Worm (Caenorhabditis elegans) whole organism, early embryonic: Measurements from ENCODE around the gene lsy-27.

Source experiments
- B0310.2 ChIP-seq: sonication (generic microtip); optimal IDR thresholded peaks from 2 replicates; lab custom pipeline; 2016; ENCODE audit warnings: mild to moderate bottlenecking, missing genetic modification characterization, missing compliant biosample characterization
- F13C5.2 ChIP-seq: sonication (generic microtip); optimal IDR thresholded peaks from 2 replicates; lab custom pipeline; 2017; ENCODE audit warnings: mild to moderate bottlenecking, missing genetic modification characterization, inconsistent platforms, missing compliant biosample characterization
- aly-1 ChIP-seq: sonication (generic microtip); optimal IDR thresholded peaks from 2 replicates; lab custom pipeline; 2016; ENCODE audit warnings: missing genetic modification characterization, missing compliant biosample characterization
- ama-1 ChIP-seq: fragments of 150-350 bp; optimal IDR thresholded peaks from 2 replicates; lab custom pipeline; 2014
- ceh-13 ChIP-seq: fragments of 200-800 bp; sonication (Bioruptor generic); optimal IDR thresholded peaks from 2 replicates; lab custom pipeline; 2018; ENCODE audit warnings: mild to moderate bottlenecking, missing genetic modification characterization, missing compliant biosample characterization
- ceh-36 ChIP-seq: sonication (generic microtip); optimal IDR thresholded peaks from 2 replicates; lab custom pipeline; 2016; ENCODE audit warnings: missing genetic modification characterization, inconsistent platforms, missing compliant biosample characterization
- ets-7 ChIP-seq: sonication (generic microtip); optimal IDR thresholded peaks from 2 replicates; lab custom pipeline; 2016; ENCODE audit warnings: missing genotype, missing genetic modification characterization, missing compliant biosample characterization
- flt-1 ChIP-seq: fragments of 200-800 bp; sonication (Bioruptor generic); IDR thresholded peaks from 2 replicates; pipeline ENCODE4 v1.3.6; 2022; ENCODE audit warnings: missing genetic modification characterization, missing compliant biosample characterization
- hmbx-1 ChIP-seq: sonication (generic microtip); optimal IDR thresholded peaks from 2 replicates; lab custom pipeline; 2016; ENCODE audit warnings: mild to moderate bottlenecking, missing genetic modification characterization, missing compliant biosample characterization
- hmg-4 ChIP-seq: fragments of 200-800 bp; sonication (Bioruptor generic); optimal IDR thresholded peaks from 2 replicates; lab custom pipeline; 2018; ENCODE audit warnings: mild to moderate bottlenecking, missing genetic modification characterization, missing compliant biosample characterization
- hnd-1 ChIP-seq: sonication (generic microtip); optimal IDR thresholded peaks from 2 replicates; lab custom pipeline; 2016; ENCODE audit warnings: missing genetic modification characterization, missing compliant biosample characterization
- pes-1 ChIP-seq: fragments of 200-800 bp; sonication (Bioruptor generic); IDR thresholded peaks from 2 replicates; pipeline ENCODE4 v1.3.6; 2022; ENCODE audit warnings: missing genetic modification reagents, missing genetic modification characterization, missing compliant biosample characterization
- scrt-1 ChIP-seq: fragments of 200-800 bp; sonication (Bioruptor generic); IDR thresholded peaks from 2 replicates; pipeline ENCODE4 v1.3.6; 2022; ENCODE audit warnings: missing genetic modification characterization, missing compliant biosample characterization
- sea-1 ChIP-seq: fragments of 200-800 bp; sonication (Bioruptor generic); conservative IDR thresholded peaks from 2 replicates; pipeline ENCODE4 v1.3.6; 2022; ENCODE audit warnings: missing genetic modification characterization, missing compliant biosample characterization
- tbx-11 ChIP-seq: fragments of 200-800 bp; sonication (Bioruptor generic); IDR thresholded peaks from 2 replicates; pipeline ENCODE4 v1.3.6; 2022; ENCODE audit warnings: missing genetic modification characterization, missing compliant biosample characterization
- tbx-37 ChIP-seq: fragments of 200-800 bp; sonication (Bioruptor generic); conservative IDR thresholded peaks from 2 replicates; pipeline ENCODE4 v1.3.6; 2022; ENCODE audit warnings: missing genetic modification reagents, missing genetic modification characterization, missing compliant biosample characterization
- tra-4 ChIP-seq: sonication (generic microtip); optimal IDR thresholded peaks from 2 replicates; lab custom pipeline; 2017; ENCODE audit warnings: missing genetic modification characterization, missing compliant biosample characterization

lsy-27 gene

ce11 chrV:17350093-17350492 lies at the start of gene lsy-27:
Gene lsy-27 (minus strand): TSS chrV:17350193.
- TF ChIP-seq pes-1 (GFP tag; lab: Robert Waterston, UW) (no peak), ceh-13 (no peak), hmbx-1 (tag; lab: Kevin White, UChicago) (no peak), sea-1 (no peak), hnd-1 (tag; lab: Kevin White, UChicago) (no peak), tbx-37 (GFP tag; lab: Robert Waterston, UW) (no peak), ceh-36 (tag; lab: Kevin White, UChicago) (no peak)

ce11 chrV:17395374-17395773 lies 45.4 kb upstream of the lsy-27 start, which contains the start of gene srh-120:
Gene srh-120 (plus strand): TSS chrV:17395674.
- TF ChIP-seq ceh-13 (no peak), ama-1 (lab: Kevin White, UChicago) (no peak), tra-4 (tag; lab: Kevin White, UChicago) (no peak), hmg-4 (GFP tag; lab: Kevin White, UChicago) (no peak), hnd-1 (tag; lab: Kevin White, UChicago) (no peak), B0310.2 (tag; lab: Kevin White, UChicago) (no peak), tbx-37 (GFP tag; lab: Robert Waterston, UW) (no peak), sea-1 (no peak), hmbx-1 (tag; lab: Kevin White, UChicago) (no peak), ets-7 (tag; lab: Kevin White, UChicago) (no peak), scrt-1 (GFP tag; lab: Robert Waterston, UW) (no peak), ceh-36 (tag; lab: Kevin White, UChicago) (no peak), aly-1 (tag; lab: Kevin White, UChicago) (no peak), pes-1 (GFP tag; lab: Robert Waterston, UW) (no peak)

- TF ChIP-seq ama-1 (lab: Kevin White, UChicago), result no peak
- no peak for TF ChIP-seq hnd-1 (tag; lab: Kevin White, UChicago)
- TF ChIP-seq pes-1 (GFP tag; lab: Robert Waterston, UW), result no peak
- TF ChIP-seq sea-1, result no peak
- no peak for TF ChIP-seq hmbx-1 (tag; lab: Kevin White, UChicago)
- no peak for TF ChIP-seq scrt-1 (GFP tag; lab: Robert Waterston, UW)
- no peak for TF ChIP-seq tbx-11 (GFP tag; lab: Robert Waterston, UW)
- no peak for TF ChIP-seq ceh-36 (tag; lab: Kevin White, UChicago)
- no peak for TF ChIP-seq tbx-37 (GFP tag; lab: Robert Waterston, UW)
- TF ChIP-seq tra-4 (tag; lab: Kevin White, UChicago), result no peak
Observed at ce11 chrV:17379932-17380331, 29.9 kb upstream of the lsy-27 start, which contains the start of gene Y20C6A.4. Gene Y20C6A.4 (plus strand): TSS chrV:17380232.

ce11 chrV:17377140-17377539 lies 27.1 kb upstream of the lsy-27 start, which contains the start of gene fbxb-7:
Gene fbxb-7 (plus strand): TSS chrV:17377406.
- TF ChIP-seq F13C5.2 (tag; lab: Kevin White, UChicago) (no peak), ama-1 (lab: Kevin White, UChicago) (no peak), flt-1 (GFP tag; lab: Robert Waterston, UW) (no peak), sea-1 (no peak), tbx-37 (GFP tag; lab: Robert Waterston, UW) (no peak), scrt-1 (GFP tag; lab: Robert Waterston, UW) (no peak), aly-1 (tag; lab: Kevin White, UChicago) (no peak), ceh-13 (no peak), hmbx-1 (tag; lab: Kevin White, UChicago) (no peak), hmg-4 (GFP tag; lab: Kevin White, UChicago) (no peak), tra-4 (tag; lab: Kevin White, UChicago) (no peak), hnd-1 (tag; lab: Kevin White, UChicago) (no peak), ceh-36 (tag; lab: Kevin White, UChicago) (no peak), ets-7 (tag; lab: Kevin White, UChicago) (no peak), tbx-11 (GFP tag; lab: Robert Waterston, UW) (no peak), B0310.2 (tag; lab: Kevin White, UChicago) (no peak)

DNA sequence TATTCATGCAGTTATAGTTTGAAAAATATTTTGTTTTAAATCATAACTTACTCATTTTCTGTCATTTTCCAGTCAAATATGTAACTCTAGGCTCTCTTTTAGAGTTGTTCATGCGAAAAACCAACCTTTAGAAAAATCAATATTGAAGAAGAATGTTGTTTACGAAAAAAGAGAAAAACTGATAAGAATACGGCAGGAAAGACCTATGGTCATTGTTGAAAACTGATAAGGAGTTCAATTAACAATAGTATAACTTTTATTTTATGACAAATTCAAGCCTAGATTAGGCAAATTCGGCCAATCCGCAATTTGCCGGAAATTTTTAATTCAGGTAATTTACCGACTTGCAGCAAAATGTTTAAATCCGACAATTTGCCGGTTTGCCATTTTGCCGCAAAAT lies 26.6 kb upstream of the lsy-27 start, which contains the start of gene Y20C6A.1:
Gene Y20C6A.1, minus strand, starts transcription at position 107 of the 400 bp plus-strand sequence.
- TF ChIP-seq hmg-4 (GFP tag; lab: Kevin White, UChicago) (no peak), tbx-37 (GFP tag; lab: Robert Waterston, UW) (no peak), aly-1 (tag; lab: Kevin White, UChicago) (no peak), tra-4 (tag; lab: Kevin White, UChicago) (no peak), ceh-13 (no peak)

- no peak for TF ChIP-seq pes-1 (GFP tag; lab: Robert Waterston, UW)
- TF ChIP-seq hmg-4 (GFP tag; lab: Kevin White, UChicago), result no peak
- TF ChIP-seq tbx-37 (GFP tag; lab: Robert Waterston, UW), result no peak
- no peak for TF ChIP-seq scrt-1 (GFP tag; lab: Robert Waterston, UW)
- no peak for TF ChIP-seq aly-1 (tag; lab: Kevin White, UChicago)
- TF ChIP-seq sea-1, result no peak
- TF ChIP-seq hmbx-1 (tag; lab: Kevin White, UChicago), result no peak
- no peak for TF ChIP-seq ceh-36 (tag; lab: Kevin White, UChicago)
- TF ChIP-seq hnd-1 (tag; lab: Kevin White, UChicago), result no peak
- TF ChIP-seq ceh-13, result no peak
- TF ChIP-seq tra-4 (tag; lab: Kevin White, UChicago), result no peak
- no peak for TF ChIP-seq F13C5.2 (tag; lab: Kevin White, UChicago)
- TF ChIP-seq tbx-11 (GFP tag; lab: Robert Waterston, UW), result no peak
- no peak for TF ChIP-seq ets-7 (tag; lab: Kevin White, UChicago)
- TF ChIP-seq B0310.2 (tag; lab: Kevin White, UChicago), result no peak
- TF ChIP-seq ama-1 (lab: Kevin White, UChicago), result no peak
- no peak for TF ChIP-seq flt-1 (GFP tag; lab: Robert Waterston, UW)
Observed at ce11 chrV:17352827-17353373, 2.9 kb upstream of the lsy-27 start, which contains the start of the genes fbxa-134 and F47H4.2. Gene fbxa-134 (minus strand): TSS chrV:17352870. Gene F47H4.2 (plus strand): TSS chrV:17353323.

ce11 chrV:17347602-17348001 lies 2.4 kb downstream of the lsy-27 start, which contains the start of gene skr-5:
Gene skr-5 (plus strand): TSS chrV:17347902.
- no peak for TF ChIP-seq F13C5.2 (tag; lab: Kevin White, UChicago)
- no peak for TF ChIP-seq ama-1 (lab: Kevin White, UChicago)
- no peak for TF ChIP-seq B0310.2 (tag; lab: Kevin White, UChicago)
- no peak for TF ChIP-seq tbx-11 (GFP tag; lab: Robert Waterston, UW)
- TF ChIP-seq hmbx-1 (tag; lab: Kevin White, UChicago), result no peak
- no peak for TF ChIP-seq sea-1
- TF ChIP-seq flt-1 (GFP tag; lab: Robert Waterston, UW), result no peak
- no peak for TF ChIP-seq tbx-37 (GFP tag; lab: Robert Waterston, UW)
